Worm (Caenorhabditis elegans): Measurements from ENCODE around the gene ptr-9.

ce11 chrIII:9185722-9186121 is 24.3 kb upstream of the ptr-9 start, which contains the start of gene ZC84.7:
- TF ChIP-seq unc-39 (tag; optimal IDR thresholded peaks at IDR 0.05) (no peak), unc-62 (GFP tag; optimal IDR thresholded peaks at IDR 0.05) (no peak), nhr-67 (tag; optimal IDR thresholded peaks at IDR 0.05) (no peak), ceh-16 (tag; optimal IDR thresholded peaks at IDR 0.05) (no peak), nhr-11 (tag; optimal IDR thresholded peaks at IDR 0.05) (no peak), elt-3 (tag; optimal IDR thresholded peaks at IDR 0.05) (no peak), fos-1 (tag; optimal IDR thresholded peaks at IDR 0.05) (no peak), sea-2 (GFP tag; optimal IDR thresholded peaks at IDR 0.05) (no peak), aly-2 (tag; optimal IDR thresholded peaks at IDR 0.05) (no peak), egl-27 (tag; optimal IDR thresholded peaks at IDR 0.05) (no peak)

All from whole organism, L3 larva.